Fruit fly (Drosophila melanogaster): Measurements from ENCODE around the gene mbf1.
A peak's percentile ranks its signal among the peaks of the same experiment; 100 is the strongest.

mbf1 gene

DNA sequence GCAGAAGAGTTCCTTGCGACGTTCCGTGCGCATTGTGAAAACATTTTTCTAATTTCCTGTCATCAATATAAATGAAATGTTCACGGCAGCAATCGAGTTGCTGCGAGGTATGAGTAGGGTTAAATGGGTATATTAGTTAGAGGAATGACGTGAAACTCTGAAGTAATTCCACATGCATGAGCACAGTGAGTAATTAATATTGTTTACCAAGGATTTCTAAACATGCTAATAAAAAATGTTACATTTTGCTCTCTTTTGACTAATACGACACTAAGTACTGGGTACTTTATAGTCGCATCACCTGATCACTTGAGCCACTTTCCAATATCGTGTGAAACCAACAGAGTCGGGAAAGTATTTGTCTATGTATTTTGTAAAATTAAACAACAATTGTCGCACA lies 30.0 kb upstream of the mbf1 start (continued):
- TF ChIP-seq Antp (GFP tag; optimal IDR thresholded peaks at IDR 0.05) (peak; percentile 43), HLH3B (GFP tag; IDR thresholded peaks at IDR 0.05) (peak; percentile 64; the same call in 1 of the 2 replicates), CG14710 (tag; optimal IDR thresholded peaks at IDR 0.05) (peak; percentile 25), Dbx (GFP tag; IDR thresholded peaks at IDR 0.05) (0 out of 3 replicates have a peak, but pooled peaks have one; percentile 38), ken (GFP tag; IDR thresholded peaks at IDR 0.05) (peak; percentile 61; the same call in 2 of the 3 replicates), kay (GFP tag; optimal IDR thresholded peaks at IDR 0.05) (no peak), Sox102F (GFP tag; optimal IDR thresholded peaks at IDR 0.05) (peak; percentile 76), Trl (optimal IDR thresholded peaks at IDR 0.05) (no peak), Trl (GFP tag; optimal IDR thresholded peaks at IDR 0.05) (peak; percentile 22), Atf-2 (GFP tag; optimal IDR thresholded peaks at IDR 0.05) (peak; percentile 16), CG10366 (GFP tag; IDR thresholded peaks at IDR 0.05) (peak; percentile 45; the same call in 1 of the 2 replicates), fu2 (GFP tag; optimal IDR thresholded peaks at IDR 0.05) (peak; percentile 4), Atf3 (GFP tag; optimal IDR thresholded peaks at IDR 0.05) (peak; percentile 7), tap (tag; optimal IDR thresholded peaks at IDR 0.05) (peak; percentile 6), Optix (GFP tag; IDR thresholded peaks at IDR 0.05) (peak; percentile 70), tx (GFP tag; optimal IDR thresholded peaks at IDR 0.05) (peak; percentile 21), CG11456 (GFP tag; IDR thresholded peaks at IDR 0.05) (0 out of 3 replicates have a peak, but pooled peaks have one; percentile 22), luna (GFP tag; optimal IDR thresholded peaks at IDR 0.05) (no peak), pb (GFP tag; optimal IDR thresholded peaks at IDR 0.05) (no peak), otp (GFP tag; IDR thresholded peaks at IDR 0.05) (0 out of 3 replicates have a peak, but pooled peaks have one; percentile 37), CG7271 (tag; optimal IDR thresholded peaks at IDR 0.05) (no peak), Ptx1 (GFP tag; IDR thresholded peaks at IDR 0.05) (peak; percentile 41; the same call in 1 of the 2 replicates), az2 (GFP tag; optimal IDR thresholded peaks at IDR 0.05) (peak; percentile 46), CG4820 (GFP tag; optimal IDR thresholded peaks at IDR 0.05) (peak; percentile 57), CG7556 (GFP tag; optimal IDR thresholded peaks at IDR 0.05) (no peak), slbo (GFP tag; IDR thresholded peaks at IDR 0.05) (peak; percentile 59), Taf1 (GFP tag; IDR thresholded peaks at IDR 0.05) (0 out of 2 replicates have a peak, but pooled peaks have one; percentile 5), tgo (GFP tag; IDR thresholded peaks at IDR 0.05) (peak; percentile 37; the same call in 1 of the 3 replicates), nmo (GFP tag; optimal IDR thresholded peaks at IDR 0.05) (peak; percentile 16), tio (GFP tag; optimal IDR thresholded peaks at IDR 0.05) (peak; percentile 51), Rfx (GFP tag; IDR thresholded peaks at IDR 0.05) (peak; percentile 35; the same call in 1 of the 2 replicates), ind (GFP tag; optimal IDR thresholded peaks at IDR 0.05) (peak; percentile 32), fd96Cb (tag; optimal IDR thresholded peaks at IDR 0.05) (peak; percentile 71), CG6654 (GFP tag; optimal IDR thresholded peaks at IDR 0.05) (no peak), tin (GFP tag; optimal IDR thresholded peaks at IDR 0.05) (peak; percentile 15), ewg (GFP tag; optimal IDR thresholded peaks at IDR 0.05) (peak; percentile 41), Blimp-1 (GFP tag; optimal IDR thresholded peaks at IDR 0.05) (peak; percentile 71), Dek (tag; optimal IDR thresholded peaks at IDR 0.05) (no peak), dpn (GFP tag; optimal IDR thresholded peaks at IDR 0.05) (peak in 1 of 2 experiments; percentile 63), HLH4C (GFP tag; IDR thresholded peaks at IDR 0.05; ENCODE audit: partially characterized antibody) (no peak), lab (GFP tag; optimal IDR thresholded peaks at IDR 0.05) (peak; percentile 58), stc (GFP tag; IDR thresholded peaks at IDR 0.05) (no peak), CG7839 (tag; optimal IDR thresholded peaks at IDR 0.05) (peak; percentile 32), wor (GFP tag; IDR thresholded peaks at IDR 0.05) (peak; percentile 58), CG15011 (GFP tag; optimal IDR thresholded peaks at IDR 0.05) (no peak), CG14441 (GFP tag; IDR thresholded peaks at IDR 0.05) (peak; percentile 49; the same call in 1 of the 2 replicates), Nf-YA (GFP tag; IDR thresholded peaks at IDR 0.05) (0 out of 2 replicates have a peak, but pooled peaks have one; percentile 25), Fer3 (tag; optimal IDR thresholded peaks at IDR 0.05) (peak; percentile 23), CG4854 (GFP tag; optimal IDR thresholded peaks at IDR 0.05) (peak; percentile 13), emc (GFP tag; optimal IDR thresholded peaks at IDR 0.05) (no peak), oc (tag; optimal IDR thresholded peaks at IDR 0.05) (peak; percentile 46)

All from whole organism, embryonic.